Fruit fly (Drosophila melanogaster) whole organism: ENCODE data around the gene CG32428.

Experiments used
- CG8478 ChIP-seq: fragments of >200 bp; optimal IDR thresholded peaks from 2 replicates; lab custom pipeline; 2018; ENCODE audit warnings: inconsistent platforms
- EcR ChIP-seq, 2 experiments: fragments of >200 bp; optimal IDR thresholded peaks; 2 replicates each; lab custom pipeline; 2017; ENCODE audit warnings: missing biosample characterization in 2 of 2, missing genetic modification characterization in 2 of 2, missing genetic modification reagents in 2 of 2
- pan ChIP-seq: fragments of >200 bp; optimal IDR thresholded peaks from 2 replicates; lab custom pipeline; 2017
- psq ChIP-seq: fragments of >200 bp; optimal IDR thresholded peaks from 2 replicates; lab custom pipeline; 2017
- usp ChIP-seq: fragments of >200 bp; optimal IDR thresholded peaks from 2 replicates; lab custom pipeline; 2017; ENCODE audit warnings: missing biosample characterization, missing genetic modification characterization, mixed read lengths

DNA sequence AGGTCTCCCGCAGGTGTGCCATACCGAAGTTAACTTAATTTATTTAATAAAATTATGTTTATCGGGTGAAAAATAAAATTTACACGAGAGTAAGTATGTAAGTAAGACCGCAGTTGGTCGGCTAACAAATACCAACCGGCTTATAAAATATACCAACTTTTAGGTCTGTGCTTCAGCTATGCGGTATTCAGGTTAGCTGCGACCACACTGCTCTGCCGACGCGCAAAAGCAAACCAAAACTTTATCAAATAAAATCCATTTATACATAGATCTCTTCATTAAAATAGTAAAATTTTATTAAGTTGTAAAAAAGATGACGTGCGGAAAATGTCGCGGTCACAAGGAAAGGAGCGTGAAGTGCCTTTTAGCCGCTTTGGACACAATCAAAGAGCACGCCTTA is 37.5 kb downstream of the CG32428 start, which contains the start of the genes mRpL15 and CtIP:
- no peak for TF ChIP-seq pan (lab: Kevin White, UChicago)
- TF ChIP-seq usp: no peak
- no peak for TF ChIP-seq CG8478 (lab: Kevin White, UChicago)
- TF ChIP-seq psq (lab: Kevin White, UChicago): no peak
- TF ChIP-seq EcR (GFP tag; optimal IDR thresholded peaks at IDR 0.05; lab: Kevin White, UChicago): no peak
